Fruit fly (Drosophila melanogaster) whole organism: ENCODE results near the gene kraken.

Source experiments
- Dll ChIP-seq: fragments of >200 bp; optimal IDR thresholded peaks from 2 replicates; lab custom pipeline; 2017
- pan ChIP-seq: fragments of >200 bp; optimal IDR thresholded peaks from 2 replicates; lab custom pipeline; 2017
- usp ChIP-seq: fragments of >200 bp; optimal IDR thresholded peaks from 2 replicates; lab custom pipeline; 2017; ENCODE audit warnings: missing biosample characterization, missing genetic modification characterization, mixed read lengths

DNA sequence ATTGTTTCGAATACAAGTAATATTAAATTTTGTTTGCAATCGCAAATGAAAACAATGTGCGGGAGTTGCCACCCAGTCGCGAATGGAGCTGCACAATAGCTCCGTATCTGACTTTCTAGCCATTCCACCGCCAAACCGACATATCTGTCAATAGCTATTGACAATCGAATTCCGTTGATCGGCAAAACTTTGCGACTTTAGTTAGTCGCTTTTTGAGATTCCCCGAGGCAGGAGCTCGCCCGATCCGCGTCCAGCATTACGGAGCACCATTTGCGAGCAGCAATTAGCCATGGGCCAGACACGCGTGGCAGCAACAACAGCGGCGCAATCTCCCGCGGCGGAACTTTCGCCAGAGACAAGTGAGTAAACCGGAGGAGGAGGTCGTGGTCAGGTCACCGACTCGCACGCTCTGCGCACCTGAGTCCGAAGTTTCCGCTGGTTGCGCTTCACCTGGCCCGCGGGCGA is at the start of gene kraken, which contains the start of gene CG4291:
- TF ChIP-seq Dll (lab: Kevin White, UChicago) = no peak
- no peak for TF ChIP-seq usp (GFP tag; lab: Kevin White, UChicago)
- TF ChIP-seq pan (lab: Kevin White, UChicago) = no peak
